Worm (Caenorhabditis elegans) whole organism, L1 larva: ENCODE results near the gene srbc-39.

Experiments used
- C16A3.4 ChIP-seq: fragments of 150-350 bp; optimal IDR thresholded peaks from 2 replicates; lab custom pipeline; 2014; ENCODE audit warnings: missing biosample characterization, missing genetic modification characterization
- aly-2 ChIP-seq: fragments of 150-350 bp; optimal IDR thresholded peaks from 2 replicates; lab custom pipeline; 2014; ENCODE audit warnings: missing biosample characterization, missing genetic modification characterization
- nhr-237 ChIP-seq: fragments of 150-350 bp; optimal IDR thresholded peaks from 2 replicates; lab custom pipeline; 2014; ENCODE audit warnings: missing biosample characterization, missing genetic modification characterization
- nhr-76 ChIP-seq: sonication (generic microtip); optimal IDR thresholded peaks from 2 replicates; lab custom pipeline; 2017; ENCODE audit warnings: missing biosample characterization, missing genetic modification characterization
- skn-1 ChIP-seq: fragments of 150-350 bp; optimal IDR thresholded peaks from 2 replicates; lab custom pipeline; 2014; ENCODE audit warnings: missing biosample characterization, missing genetic modification characterization
- snpc-4 ChIP-seq: fragments of 150-350 bp; optimal IDR thresholded peaks from 2 replicates; lab custom pipeline; 2014; ENCODE audit warnings: missing biosample characterization, missing genetic modification characterization
- swsn-7 ChIP-seq: sonication (generic microtip); optimal IDR thresholded peaks from 2 replicates; lab custom pipeline; 2016; ENCODE audit warnings: missing genetic modification characterization, missing compliant biosample characterization

- no peak for TF ChIP-seq nhr-237
- no peak for TF ChIP-seq aly-2 (tag; lab: Kevin White, UChicago)
- no peak for TF ChIP-seq nhr-76 (tag; lab: Kevin White, UChicago)
- no peak for TF ChIP-seq C16A3.4 (tag; lab: Kevin White, UChicago)
- no peak for TF ChIP-seq snpc-4
- TF ChIP-seq swsn-7 (tag; lab: Kevin White, UChicago) = no peak
- TF ChIP-seq skn-1 (tag; lab: Kevin White, UChicago) = no peak
Observed at ce11 chrV:682031-682430, 26.9 kb upstream of the srbc-39 start, which contains the start of gene srx-23.
